Worm (Caenorhabditis elegans): Measurements from ENCODE around the gene aps-1.

Gene aps-1

DNA sequence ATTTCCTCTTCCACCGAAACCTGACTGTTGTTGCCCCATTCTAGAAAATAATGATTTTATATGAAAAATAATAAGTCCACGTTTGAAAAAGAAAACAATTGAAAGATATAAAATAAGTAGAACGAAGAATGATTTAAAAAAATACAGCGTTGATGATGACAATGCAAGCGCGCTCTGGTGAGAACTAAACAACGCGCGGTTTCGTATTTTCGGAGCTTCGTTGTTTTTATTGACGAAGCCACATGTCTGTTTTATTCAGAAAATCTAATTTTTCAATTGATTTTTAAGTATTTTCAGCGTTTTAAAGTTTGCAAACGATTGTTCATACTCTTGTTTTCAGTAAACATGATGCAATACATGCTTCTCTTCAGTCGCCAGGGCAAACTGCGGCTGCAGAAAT is at the start of gene aps-1, which contains the start of gene rpt-2:
Gene aps-1, plus strand, starts transcription at position 341 of the 400 bp plus-strand sequence.
Gene rpt-2, minus strand, starts transcription at position 40 of the 400 bp plus-strand sequence.
- no peak for TF ChIP-seq alr-1 (tag; optimal IDR thresholded peaks at IDR 0.05)
- TF ChIP-seq nhr-25 (tag; optimal IDR thresholded peaks at IDR 0.05) = peak; percentile 68
- no peak for TF ChIP-seq unc-62 (GFP tag; optimal IDR thresholded peaks at IDR 0.05)
- no peak for TF ChIP-seq Y55F3AM.14 (GFP tag; optimal IDR thresholded peaks at IDR 0.05)
- TF ChIP-seq crh-2 (tag; optimal IDR thresholded peaks at IDR 0.05) = peak; percentile 93
- TF ChIP-seq lsy-2 (tag; optimal IDR thresholded peaks at IDR 0.05) = peak; percentile 58 to 90
- TF ChIP-seq snpc-4 (tag; optimal IDR thresholded peaks at IDR 0.05) = peak; percentile 71
- no peak for TF ChIP-seq unc-39 (tag; optimal IDR thresholded peaks at IDR 0.05)
- TF ChIP-seq mdl-1 (tag; optimal IDR thresholded peaks at IDR 0.05) = peak in 1 of 2 experiments; percentile 18
- TF ChIP-seq zag-1 (tag; optimal IDR thresholded peaks at IDR 0.05) = peak; percentile 20
- peak; percentile 84 for TF ChIP-seq sem-4 (tag; optimal IDR thresholded peaks at IDR 0.05)
- no peak for TF ChIP-seq ceh-82 (tag; optimal IDR thresholded peaks at IDR 0.05)
- TF ChIP-seq nhr-12 (tag; optimal IDR thresholded peaks at IDR 0.05) = no peak
- TF ChIP-seq nhr-23 (tag; optimal IDR thresholded peaks at IDR 0.05) = no peak
- TF ChIP-seq nhr-129 (tag; optimal IDR thresholded peaks at IDR 0.05) = peak; percentile 87
- TF ChIP-seq sma-3 (GFP tag; optimal IDR thresholded peaks at IDR 0.05) = peak; percentile 83
- TF ChIP-seq ZK546.5 (tag; optimal IDR thresholded peaks at IDR 0.05) = no peak
- TF ChIP-seq ztf-4 (tag; optimal IDR thresholded peaks at IDR 0.05) = peak; percentile 68
- TF ChIP-seq unc-55 (GFP tag; optimal IDR thresholded peaks at IDR 0.05) = peak; percentile 96
- peak; percentile 94 for TF ChIP-seq C34F6.9 (tag; optimal IDR thresholded peaks at IDR 0.05)
- peak; percentile 71 for TF ChIP-seq ama-1 (optimal IDR thresholded peaks at IDR 0.05)
- TF ChIP-seq nhr-21 (tag; optimal IDR thresholded peaks at IDR 0.05) = peak; percentile 69
- peak; percentile 99 for TF ChIP-seq skn-1 (tag; optimal IDR thresholded peaks at IDR 0.05)
- TF ChIP-seq gmeb-1 (tag; optimal IDR thresholded peaks at IDR 0.05) = peak; percentile 84
- TF ChIP-seq lin-39 (tag; optimal IDR thresholded peaks at IDR 0.05) = no peak
- peak; percentile 76 for TF ChIP-seq F13H6.1 (tag; optimal IDR thresholded peaks at IDR 0.05)
- no peak for TF ChIP-seq ztf-1 (GFP tag; conservative IDR thresholded peaks at IDR 0.05)
- TF ChIP-seq mbf-1 (tag; optimal IDR thresholded peaks at IDR 0.05) = no peak
- peak; percentile 25 for TF ChIP-seq egl-27 (tag; optimal IDR thresholded peaks at IDR 0.05)
- TF ChIP-seq nhr-77 (tag; optimal IDR thresholded peaks at IDR 0.05) = no peak
- peak; percentile 89 for TF ChIP-seq sma-9 (GFP tag; optimal IDR thresholded peaks at IDR 0.05)
- no peak for TF ChIP-seq sma-9 (tag; optimal IDR thresholded peaks at IDR 0.05)
- TF ChIP-seq elt-3 (tag; optimal IDR thresholded peaks at IDR 0.05) = no peak
- no peak for TF ChIP-seq elt-1 (tag; optimal IDR thresholded peaks at IDR 0.05)
- TF ChIP-seq lin-13 (GFP tag; optimal IDR thresholded peaks at IDR 0.05) = peak; percentile 84
- TF ChIP-seq ceh-16 (tag; optimal IDR thresholded peaks at IDR 0.05) = peak; percentile 11
- TF ChIP-seq mab-5 (tag; optimal IDR thresholded peaks at IDR 0.05) = peak; percentile 84
- TF ChIP-seq nhr-237 (tag; optimal IDR thresholded peaks at IDR 0.05) = no peak
- TF ChIP-seq peb-1 (tag; optimal IDR thresholded peaks at IDR 0.05) = no peak
- peak; percentile 59 for TF ChIP-seq blmp-1 (tag; optimal IDR thresholded peaks at IDR 0.05; ENCODE audit: insufficient read depth)
- peak; percentile 85 for TF ChIP-seq nhr-6 (tag; optimal IDR thresholded peaks at IDR 0.05)

DNA sequence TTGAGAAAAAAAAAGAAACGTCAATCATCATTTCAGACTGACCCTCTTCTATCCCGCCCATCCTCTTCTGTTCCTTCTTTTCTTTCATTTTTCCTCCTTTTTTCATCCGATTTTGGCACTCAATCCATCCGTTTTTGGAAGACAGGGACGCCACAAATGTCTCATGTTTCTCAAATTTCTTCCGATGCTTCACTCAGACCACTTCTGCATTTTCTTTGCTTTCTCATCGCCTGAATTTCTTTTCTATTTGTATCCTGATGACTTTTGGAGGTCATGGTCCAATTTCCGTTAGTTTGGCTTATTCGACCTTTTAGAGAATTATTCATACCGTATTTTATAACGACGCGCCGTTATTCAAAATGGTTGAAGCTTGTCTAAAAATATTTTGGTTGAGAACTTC is 45.2 kb upstream of the aps-1 start:
- no peak for TF ChIP-seq skn-1 (tag; optimal IDR thresholded peaks at IDR 0.05)
- TF ChIP-seq blmp-1 (tag; optimal IDR thresholded peaks at IDR 0.05; ENCODE audit: insufficient read depth) = no peak
- TF ChIP-seq ZK546.5 (tag; optimal IDR thresholded peaks at IDR 0.05) = no peak
- TF ChIP-seq lin-11 (tag; optimal IDR thresholded peaks at IDR 0.05) = no peak
- TF ChIP-seq ceh-16 (tag; optimal IDR thresholded peaks at IDR 0.05) = no peak
- no peak for TF ChIP-seq dmd-4 (tag; optimal IDR thresholded peaks at IDR 0.05)
- no peak for TF ChIP-seq nhr-25 (tag; optimal IDR thresholded peaks at IDR 0.05)
- no peak for TF ChIP-seq R02D3.7 (tag; optimal IDR thresholded peaks at IDR 0.05)
- TF ChIP-seq zag-1 (tag; optimal IDR thresholded peaks at IDR 0.05) = no peak
